Worm (Caenorhabditis elegans): ENCODE measurements around the gene oac-46.

ce11 chrII:8865078-8865477, 13.2 kb upstream of the oac-46 start, which contains the start of gene npr-20:
- TF ChIP-seq attf-5 (GFP tag; optimal IDR thresholded peaks at IDR 0.05) (no peak), F10E7.11 (tag; optimal IDR thresholded peaks at IDR 0.05) (no peak), egrh-3 (GFP tag; IDR thresholded peaks at IDR 0.05) (no peak), bed-2 (GFP tag; IDR thresholded peaks at IDR 0.05) (no peak), snpc-1.3 (tag; optimal IDR thresholded peaks at IDR 0.05; ENCODE audit: insufficient read depth) (no peak), ztf-3 (GFP tag; optimal IDR thresholded peaks at IDR 0.05) (no peak), nhr-27 (tag; optimal IDR thresholded peaks at IDR 0.05) (no peak)
